Worm (Caenorhabditis elegans) whole organism, young adult: ENCODE results near the gene nmur-2.

Source experiments
- B0019.2 ChIP-seq: fragments of 200-800 bp; sonication (Bioruptor generic); conservative IDR thresholded peaks from 2 replicates; pipeline ENCODE4 v1.3.6; 2022; ENCODE audit warnings: missing genetic modification reagents, missing genetic modification characterization, missing compliant biosample characterization
- B0035.1 ChIP-seq: sonication (generic microtip); optimal IDR thresholded peaks from 2 replicates; lab custom pipeline; 2016; ENCODE audit warnings: missing genetic modification characterization, mild to moderate bottlenecking, missing compliant biosample characterization, missing genotype, missing genetic modification reagents
- B0336.3 ChIP-seq: fragments of 200-800 bp; sonication (Bioruptor generic); IDR thresholded peaks from 2 replicates; pipeline ENCODE4 v1.3.6; 2022; ENCODE audit warnings: missing genetic modification characterization, missing compliant biosample characterization
- F37B4.10 ChIP-seq: fragments of 200-800 bp; sonication (Bioruptor generic); IDR thresholded peaks from 2 replicates; pipeline ENCODE4 v1.3.6; 2022; ENCODE audit warnings: missing genetic modification characterization, missing compliant biosample characterization
- F52B5.7 ChIP-seq: sonication (generic microtip); optimal IDR thresholded peaks from 2 replicates; lab custom pipeline; 2016; ENCODE audit warnings: mild to moderate bottlenecking, missing genetic modification characterization, missing compliant biosample characterization
- K11D2.4 ChIP-seq: fragments of 200-800 bp; sonication (Bioruptor generic); IDR thresholded peaks from 2 replicates; pipeline ENCODE4 v1.3.6; 2022; ENCODE audit warnings: missing genetic modification reagents, missing genetic modification characterization, missing compliant biosample characterization
- Y53F4B.3 ChIP-seq: fragments of 200-800 bp; sonication (Bioruptor generic); IDR thresholded peaks from 2 replicates; pipeline ENCODE4 v1.3.6; 2022; ENCODE audit warnings: missing genetic modification reagents, missing genetic modification characterization, missing compliant biosample characterization
- ZK185.1 ChIP-seq: sonication (generic microtip); optimal IDR thresholded peaks from 2 replicates; lab custom pipeline; 2016; ENCODE audit warnings: mild to moderate bottlenecking, missing genetic modification characterization, missing compliant biosample characterization; ENCODE audit not compliant: poor library complexity, severe bottlenecking
- attf-6 ChIP-seq: fragments of 200-800 bp; sonication (Bioruptor generic); IDR thresholded peaks from 2 replicates; pipeline ENCODE4 v1.3.6; 2022; ENCODE audit warnings: missing genetic modification reagents, missing genetic modification characterization, missing compliant biosample characterization
- bed-1 ChIP-seq: fragments of 200-800 bp; sonication (Bioruptor generic); IDR thresholded peaks from 2 replicates; pipeline ENCODE4 v1.3.6; 2022; ENCODE audit warnings: missing genetic modification reagents, missing genetic modification characterization, missing compliant biosample characterization
- bed-2 ChIP-seq: fragments of 200-800 bp; sonication (Bioruptor generic); IDR thresholded peaks from 2 replicates; pipeline ENCODE4 v1.3.6; 2022; ENCODE audit warnings: missing genetic modification reagents, missing genetic modification characterization, missing compliant biosample characterization
- ccch-3 ChIP-seq: fragments of 200-800 bp; sonication (Bioruptor generic); optimal IDR thresholded peaks from 2 replicates; lab custom pipeline; 2018; ENCODE audit warnings: mild to moderate bottlenecking, missing genetic modification characterization, missing compliant biosample characterization
- ceh-100 ChIP-seq: fragments of 200-800 bp; sonication (Bioruptor generic); IDR thresholded peaks from 2 replicates; pipeline ENCODE4 v1.3.6; 2022; ENCODE audit warnings: missing genetic modification reagents, missing genetic modification characterization, missing compliant biosample characterization
- ceh-40 ChIP-seq: fragments of 200-800 bp; sonication (Bioruptor generic); IDR thresholded peaks from 2 replicates; pipeline ENCODE4 v1.3.6; 2022; ENCODE audit warnings: missing genetic modification characterization, missing compliant biosample characterization
- ceh-58 ChIP-seq: fragments of 200-800 bp; sonication (Bioruptor generic); IDR thresholded peaks from 2 replicates; pipeline ENCODE4 v1.3.6; 2022; ENCODE audit warnings: missing genetic modification characterization, missing compliant biosample characterization
- die-1 ChIP-seq: sonication (generic microtip); optimal IDR thresholded peaks from 2 replicates; lab custom pipeline; 2016; ENCODE audit warnings: missing genotype, mild to moderate bottlenecking, missing genetic modification characterization, missing compliant biosample characterization
- dpff-1 ChIP-seq: sonication (generic microtip); optimal IDR thresholded peaks from 2 replicates; lab custom pipeline; 2017; ENCODE audit warnings: mild to moderate bottlenecking, missing genetic modification characterization, missing compliant biosample characterization
- egrh-3 ChIP-seq: fragments of 200-800 bp; sonication (Bioruptor generic); IDR thresholded peaks from 2 replicates; pipeline ENCODE4 v1.3.6; 2022; ENCODE audit warnings: missing genetic modification reagents, missing genetic modification characterization, missing compliant biosample characterization
- him-1 ChIP-seq: sonication (generic microtip); optimal IDR thresholded peaks from 2 replicates; lab custom pipeline; 2016; ENCODE audit warnings: missing genotype, missing genetic modification reagents, missing genetic modification characterization, missing compliant biosample characterization
- hlh-12 ChIP-seq: sonication (generic microtip); optimal IDR thresholded peaks from 2 replicates; lab custom pipeline; 2016; ENCODE audit warnings: missing genetic modification characterization, missing compliant biosample characterization
- hmg-1.2 ChIP-seq: fragments of 200-800 bp; sonication (Bioruptor generic); IDR thresholded peaks from 2 replicates; pipeline ENCODE4 v1.3.6; 2022; ENCODE audit warnings: missing genetic modification reagents, missing genetic modification characterization, missing compliant biosample characterization
- hmg-20 ChIP-seq: fragments of 200-800 bp; sonication (Bioruptor generic); IDR thresholded peaks from 2 replicates; pipeline ENCODE4 v1.3.6; 2022; ENCODE audit warnings: missing genetic modification reagents, missing genetic modification characterization, missing compliant biosample characterization
- hsf-1 ChIP-seq: fragments of 200-800 bp; sonication (Bioruptor generic); IDR thresholded peaks from 2 replicates; pipeline ENCODE4 v1.3.6; 2022; ENCODE audit warnings: missing genetic modification reagents, missing genetic modification characterization, missing compliant biosample characterization
- lin-26 ChIP-seq: fragments of 200-800 bp; sonication (Bioruptor generic); IDR thresholded peaks from 2 replicates; pipeline ENCODE4 v1.3.6; 2022; ENCODE audit warnings: missing genetic modification reagents, missing genetic modification characterization, missing compliant biosample characterization
- mel-28 ChIP-seq: sonication (generic microtip); optimal IDR thresholded peaks from 2 replicates; lab custom pipeline; 2016; ENCODE audit warnings: borderline replicate concordance, mild to moderate bottlenecking, missing genetic modification characterization, missing compliant biosample characterization
- mes-4 ChIP-seq: sonication (generic microtip); optimal IDR thresholded peaks from 2 replicates; lab custom pipeline; 2016; ENCODE audit warnings: missing genotype, missing genetic modification characterization, missing compliant biosample characterization
- nfya-2 ChIP-seq: fragments of 200-800 bp; sonication (Bioruptor generic); IDR thresholded peaks from 2 replicates; pipeline ENCODE4 v1.3.6; 2022; ENCODE audit warnings: missing genetic modification reagents, missing genetic modification characterization, missing compliant biosample characterization
- nhr-80 ChIP-seq: sonication (generic microtip); optimal IDR thresholded peaks from 2 replicates; lab custom pipeline; 2016; ENCODE audit warnings: missing genetic modification characterization, missing compliant biosample characterization
- snpc-1.3 ChIP-seq: sonication (generic microtip); optimal IDR thresholded peaks from 2 replicates; lab custom pipeline; 2017; ENCODE audit warnings: missing genetic modification characterization, mild to moderate bottlenecking, missing compliant biosample characterization, antibody characterized with exemption, moderate library complexity, missing genotype, missing genetic modification reagents; ENCODE audit not compliant: insufficient read depth
- snpc-3.4 ChIP-seq: sonication (generic microtip); optimal IDR thresholded peaks from 2 replicates; lab custom pipeline; 2017; ENCODE audit warnings: missing genetic modification characterization, mild to moderate bottlenecking, missing compliant biosample characterization, antibody characterized with exemption, moderate library complexity, missing genotype, missing genetic modification reagents
- snpc-4 ChIP-seq, 5 experiments: fragments of 150-350 bp in 1 of 5; sonication (generic microtip) in 4 of 5; optimal IDR thresholded peaks; 2 replicates each; lab custom pipeline; 2014 to 2018; ENCODE audit warnings: missing genetic modification characterization in 5 of 5, missing biosample characterization in 3 of 5, antibody characterized with exemption in 2 of 5, mild to moderate bottlenecking in 2 of 5, missing compliant biosample characterization in 2 of 5, missing genotype in 2 of 5, moderate library complexity in 2 of 5, missing genetic modification reagents in 1 of 5
- sptf-2 ChIP-seq: fragments of 200-800 bp; sonication (Bioruptor generic); optimal IDR thresholded peaks from 2 replicates; lab custom pipeline; 2018; ENCODE audit warnings: mild to moderate bottlenecking, missing genetic modification characterization, missing compliant biosample characterization
- zfh-2 ChIP-seq: fragments of 200-800 bp; sonication (Bioruptor generic); conservative IDR thresholded peaks from 2 replicates; pipeline ENCODE4 v1.3.6; 2022; ENCODE audit warnings: missing genetic modification reagents, missing genetic modification characterization, missing compliant biosample characterization
- ztf-26 ChIP-seq: sonication (generic microtip); optimal IDR thresholded peaks from 2 replicates; lab custom pipeline; 2017; ENCODE audit warnings: missing genetic modification characterization, missing compliant biosample characterization
- ztf-3 ChIP-seq: fragments of 200-800 bp; sonication (Bioruptor generic); optimal IDR thresholded peaks from 2 replicates; lab custom pipeline; 2018; ENCODE audit warnings: mild to moderate bottlenecking, missing genetic modification characterization, missing compliant biosample characterization

The nmur-2 gene

DNA sequence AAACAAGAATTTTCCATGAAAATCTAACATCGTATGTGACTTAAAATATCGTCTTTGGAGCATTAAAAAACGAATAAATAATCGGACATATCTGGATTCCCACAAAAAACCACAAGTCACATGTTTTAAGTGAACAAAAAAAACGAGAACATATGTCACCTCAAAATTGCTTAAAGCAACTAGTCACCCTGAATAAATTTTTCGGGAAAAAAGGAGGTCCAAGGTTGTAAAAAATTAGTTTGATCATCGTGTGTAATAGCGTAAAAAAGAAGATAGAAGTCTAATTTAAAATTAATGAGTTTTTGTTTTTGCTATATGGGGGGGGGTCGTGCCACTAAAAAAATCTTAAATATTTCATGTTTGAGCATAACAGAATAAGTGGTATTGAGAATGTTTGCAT lies 5.0 kb upstream of the nmur-2 start:
- TF ChIP-seq ceh-40 (GFP tag; lab: Robert Waterston, UW), result no peak

DNA sequence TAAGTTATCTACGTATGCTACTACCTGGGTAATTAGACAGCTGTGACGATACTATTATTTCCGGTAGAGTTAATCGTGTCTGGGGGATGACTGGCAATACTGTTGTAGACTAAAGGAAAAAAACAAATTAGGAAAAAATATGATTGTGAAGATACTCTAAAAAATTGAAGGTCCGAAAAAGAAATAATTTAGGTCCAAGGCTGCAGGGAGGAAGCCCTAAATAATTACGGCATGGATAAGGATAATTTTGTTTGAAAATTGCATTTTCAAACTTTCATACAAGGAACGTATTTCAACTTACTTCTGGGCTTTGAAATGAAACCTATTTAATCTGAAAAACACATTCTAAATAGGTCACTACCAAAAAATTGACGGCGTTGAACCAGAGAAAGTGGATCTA lies 4.1 kb upstream of the nmur-2 start, which contains the start of gene srd-3:
Gene srd-3 (minus strand): TSS at position 101 of the 400 bp plus-strand sequence.
- TF ChIP-seq mes-4 (tag; lab: Kevin White, UChicago) (no peak), hsf-1 (GFP tag; lab: Robert Waterston, UW) (no peak), lin-26 (GFP tag; lab: Robert Waterston, UW) (no peak), ztf-3 (GFP tag; lab: Kevin White, UChicago) (no peak), attf-6 (GFP tag; lab: Robert Waterston, UW) (no peak), ceh-58 (GFP tag; lab: Robert Waterston, UW) (no peak), ZK185.1 (no peak), ccch-3 (GFP tag; lab: Kevin White, UChicago) (no peak)

DNA sequence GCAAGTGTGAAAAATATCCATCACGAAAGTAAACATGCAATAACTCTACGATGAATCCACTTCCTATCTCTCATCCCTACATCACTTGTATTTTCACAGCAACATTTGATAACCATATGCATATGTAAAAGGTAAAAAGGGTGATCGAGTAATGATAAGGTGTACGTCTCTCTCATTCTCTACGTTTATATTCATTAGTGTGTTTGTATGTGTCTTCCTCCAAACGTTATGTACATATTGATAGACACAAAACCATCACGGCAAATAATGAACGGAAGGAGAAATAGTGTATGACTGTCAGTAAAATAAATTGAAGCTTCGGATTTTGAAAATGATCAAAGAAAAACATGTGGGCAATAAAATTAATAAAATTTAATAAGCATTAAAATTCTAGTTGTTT lies 2.3 kb downstream of the nmur-2 start:
- TF ChIP-seq zfh-2 (no peak), dpff-1 (tag; lab: Kevin White, UChicago) (no peak), K11D2.4 (GFP tag; lab: Robert Waterston, UW) (no peak), nhr-80 (peak; percentile 65), B0019.2 (GFP tag; lab: Robert Waterston, UW) (no peak), die-1 (tag; lab: Kevin White, UChicago) (no peak)

DNA sequence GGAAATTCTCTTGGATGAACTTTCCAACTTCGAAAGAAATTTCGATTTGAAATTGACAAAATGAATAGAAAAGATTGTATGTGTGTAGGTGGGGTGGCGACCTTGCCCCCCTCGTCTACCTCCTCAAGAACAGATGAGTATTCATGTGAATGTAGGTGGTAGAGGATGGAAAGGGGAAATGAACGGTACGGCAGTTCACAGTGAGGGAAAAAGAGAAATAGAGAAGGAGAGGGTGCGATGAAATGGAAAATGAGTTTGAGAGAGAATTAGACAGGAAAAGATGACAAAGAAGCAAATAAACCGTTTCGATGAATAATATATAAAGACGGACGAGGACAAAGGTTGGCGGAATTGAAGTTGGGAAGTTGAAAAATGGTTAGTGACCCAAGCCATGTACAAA lies 2.8 kb downstream of the nmur-2 start:
- TF ChIP-seq hmg-1.2 (GFP tag; lab: Robert Waterston, UW) (peak; percentile 33; the same call in 1 of the 2 replicates), zfh-2 (no peak)

DNA sequence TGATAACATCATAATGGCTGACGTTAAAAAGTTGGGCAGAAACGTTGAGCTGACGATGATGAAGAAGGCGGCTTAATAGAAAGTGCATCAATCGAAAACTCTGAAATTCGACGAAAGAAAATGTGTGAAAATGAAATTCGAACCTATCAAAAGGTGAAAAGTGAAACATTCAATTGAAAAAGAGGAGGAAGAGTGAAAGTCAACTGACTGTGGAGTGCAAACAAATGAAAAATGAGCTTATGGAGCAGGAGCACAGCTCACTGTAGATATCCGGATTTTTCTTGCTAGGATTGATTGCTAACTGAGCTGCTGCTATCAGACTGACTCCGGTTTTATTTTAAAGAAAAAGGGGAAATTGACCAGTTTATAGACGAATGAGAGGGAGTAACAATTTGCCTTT lies 3.7 kb downstream of the nmur-2 start, which contains the start of gene K10B4.3:
Gene K10B4.3 (minus strand): TSS at position 101 of the 400 bp plus-strand sequence.
- TF ChIP-seq ccch-3 (GFP tag; lab: Kevin White, UChicago), result no peak
- TF ChIP-seq B0336.3 (GFP tag; lab: Robert Waterston, UW), result no peak
- no peak for TF ChIP-seq sptf-2 (GFP tag; lab: Kevin White, UChicago)
- TF ChIP-seq snpc-1.3 (tag; lab: Kevin White, UChicago), result no peak
- TF ChIP-seq ztf-26 (tag; lab: Kevin White, UChicago), result no peak
- TF ChIP-seq K11D2.4 (GFP tag; lab: Robert Waterston, UW), result no peak
- TF ChIP-seq nfya-2, result no peak
- TF ChIP-seq B0035.1 (tag; lab: Kevin White, UChicago), result no peak
- TF ChIP-seq hlh-12 (tag; lab: Kevin White, UChicago), result no peak
- TF ChIP-seq dpff-1 (tag; lab: Kevin White, UChicago), result no peak
- TF ChIP-seq Y53F4B.3 (GFP tag; lab: Robert Waterston, UW), result no peak
- no peak for TF ChIP-seq mel-28 (tag; lab: Kevin White, UChicago)
- no peak for TF ChIP-seq ceh-100 (GFP tag; lab: Robert Waterston, UW)
- no peak for TF ChIP-seq egrh-3 (GFP tag; lab: Robert Waterston, UW)
- TF ChIP-seq snpc-4 (GFP tag; optimal IDR thresholded peaks at IDR 0.05; lab: Kevin White, UChicago), result no peak
- TF ChIP-seq snpc-4 (tag; optimal IDR thresholded peaks at IDR 0.05; lab: Kevin White, UChicago), result no peak
- TF ChIP-seq him-1 (tag; lab: Kevin White, UChicago), result no peak

DNA sequence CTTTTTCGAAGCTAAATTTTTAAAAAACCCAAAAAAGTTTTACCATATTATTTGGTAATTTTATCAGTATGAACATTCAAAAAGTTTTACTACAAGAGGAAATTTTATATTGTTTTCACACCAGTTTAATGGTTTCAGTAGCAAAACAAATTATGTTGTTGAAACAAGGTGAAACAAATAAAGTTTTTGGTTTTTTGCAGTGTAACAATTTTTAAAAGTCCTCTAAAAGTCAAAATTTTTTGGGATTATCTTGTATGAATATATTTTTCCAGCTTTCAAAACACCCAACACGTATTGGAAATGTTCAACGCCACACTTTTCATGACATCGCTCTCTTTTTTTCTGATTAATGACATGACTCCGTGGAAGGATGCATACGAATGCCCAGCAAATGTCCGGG lies 7.9 kb downstream of the nmur-2 start, which contains the start of gene srt-54:
Gene srt-54 (plus strand): TSS at position 301 of the 400 bp plus-strand sequence.
- TF ChIP-seq hmg-20 (GFP tag; lab: Robert Waterston, UW) (no peak), snpc-3.4 (tag; lab: Kevin White, UChicago) (no peak), bed-2 (GFP tag; lab: Robert Waterston, UW) (no peak), bed-1 (GFP tag; lab: Robert Waterston, UW) (no peak), F52B5.7 (tag; lab: Kevin White, UChicago) (no peak), F37B4.10 (GFP tag; lab: Robert Waterston, UW) (no peak)
